Worm (Caenorhabditis elegans) whole organism, late embryonic: ENCODE results near the gene msp-78.

Source experiments
- F13H6.1 ChIP-seq: sonication (generic microtip); optimal IDR thresholded peaks from 2 replicates; lab custom pipeline; 2016; ENCODE audit warnings: missing genetic modification characterization, missing compliant biosample characterization
- hlh-15 ChIP-seq: sonication (generic microtip); optimal IDR thresholded peaks from 2 replicates; lab custom pipeline; 2016; ENCODE audit warnings: missing genetic modification characterization, missing compliant biosample characterization
- odd-2 ChIP-seq: sonication (generic microtip); optimal IDR thresholded peaks from 2 replicates; lab custom pipeline; 2017; ENCODE audit warnings: antibody characterized with exemption, mild to moderate bottlenecking, missing genetic modification characterization, missing compliant biosample characterization
- pha-4 ChIP-seq: fragments of 150-350 bp; optimal IDR thresholded peaks from 2 replicates; lab custom pipeline; 2018; ENCODE audit warnings: missing biosample characterization, missing genetic modification reagents, missing genetic modification characterization
- pqm-1 ChIP-seq: sonication (generic microtip); optimal IDR thresholded peaks from 2 replicates; lab custom pipeline; 2016; ENCODE audit warnings: missing genetic modification characterization, missing compliant biosample characterization

- TF ChIP-seq pqm-1 (tag; lab: Kevin White, UChicago) (no peak), F13H6.1 (tag; lab: Kevin White, UChicago) (no peak), hlh-15 (no peak), pha-4 (tag; lab: Kevin White, UChicago) (no peak), odd-2 (tag; lab: Kevin White, UChicago) (no peak)
Measured at ce11 chrIV:9811487-9811886, 41.6 kb downstream of the msp-78 start.
